Fruit fly (Drosophila melanogaster): Measurements from ENCODE around the gene Tango9.

dm6 chr3R:12005417-12005816, 30.7 kb upstream of the Tango9 start, which contains the start of gene Tk:
- no peak for TF ChIP-seq Hr96 (GFP tag; optimal IDR thresholded peaks at IDR 0.05)
- no peak for TF ChIP-seq CG7101 (tag; optimal IDR thresholded peaks at IDR 0.05)
- TF ChIP-seq kay (GFP tag; ENCODE audit: borderline replicate concordance), result no peak
- no peak for TF ChIP-seq CG1620 (GFP tag; optimal IDR thresholded peaks at IDR 0.05)
- no peak for TF ChIP-seq Clk (GFP tag; optimal IDR thresholded peaks at IDR 0.05)
- no peak for TF ChIP-seq cnc (optimal IDR thresholded peaks at IDR 0.05)
- TF ChIP-seq CG33017 (tag; optimal IDR thresholded peaks at IDR 0.05), result no peak
- no peak for TF ChIP-seq pad (GFP tag; optimal IDR thresholded peaks at IDR 0.05)
- TF ChIP-seq CG11617 (GFP tag; optimal IDR thresholded peaks at IDR 0.05), result no peak
- no peak for TF ChIP-seq cic (GFP tag; optimal IDR thresholded peaks at IDR 0.05)
- TF ChIP-seq CG12768 (GFP tag; optimal IDR thresholded peaks at IDR 0.05), result no peak
- TF ChIP-seq bab1 (GFP tag; optimal IDR thresholded peaks at IDR 0.05), result no peak
- TF ChIP-seq CG14711 (tag; optimal IDR thresholded peaks at IDR 0.05), result no peak
- no peak for TF ChIP-seq Crg-1 (GFP tag; optimal IDR thresholded peaks at IDR 0.05)

All from whole organism, adult.